Worm (Caenorhabditis elegans): ENCODE results near the gene T05A7.7.

DNA sequence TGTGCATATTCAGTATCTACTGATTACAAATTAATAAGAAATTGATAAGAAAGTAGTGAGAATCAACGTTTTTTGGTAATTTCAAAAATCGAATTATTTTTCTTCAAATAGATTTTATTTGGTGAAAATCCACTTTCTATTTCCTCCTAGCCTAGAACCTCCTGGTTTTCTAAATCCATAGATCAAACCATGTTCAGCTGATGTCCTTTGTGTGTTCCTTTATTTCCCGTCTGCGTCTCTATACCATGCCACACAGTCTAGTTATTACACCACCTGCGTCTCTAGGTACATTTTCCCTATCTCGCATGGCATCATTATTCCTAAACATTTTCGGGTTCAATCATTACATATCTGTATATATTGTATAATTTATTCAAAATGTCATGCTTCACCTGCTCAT, 11.8 kb upstream of the T05A7.7 start, which contains the start of gene F10G7.5:
- no peak for TF ChIP-seq nhr-25 (tag; optimal IDR thresholded peaks at IDR 0.05)
- no peak for TF ChIP-seq mbf-1 (tag; optimal IDR thresholded peaks at IDR 0.05)
